Fruit fly (Drosophila melanogaster) whole organism, embryonic: ENCODE results near the gene Arfip.

Source experiments
- ATbp ChIP-seq: fragments of 200-800 bp; sonication (Bioruptor generic); optimal IDR thresholded peaks from 2 replicates; lab custom pipeline; 2017; ENCODE audit warnings: missing biosample characterization, mild to moderate bottlenecking, missing genetic modification characterization, missing genetic modification reagents
- Bteb2 ChIP-seq: fragments of 200-800 bp; sonication (Bioruptor generic); optimal IDR thresholded peaks from 2 replicates; lab custom pipeline; 2016; ENCODE audit warnings: missing biosample characterization, missing genetic modification characterization
- CG10959 ChIP-seq: fragments of 200-800 bp; sonication (Bioruptor generic); IDR thresholded peaks from 2 replicates; pipeline ENCODE4 v1.3.6; 2022; ENCODE audit warnings: missing biosample characterization, missing genetic modification characterization
- CG11723 ChIP-seq: fragments of 200-800 bp; sonication (Bioruptor generic); optimal IDR thresholded peaks from 2 replicates; lab custom pipeline; 2017; ENCODE audit warnings: missing biosample characterization, mild to moderate bottlenecking, missing genetic modification characterization
- CG12155 ChIP-seq: fragments of 200-800 bp; sonication (Bioruptor generic); optimal IDR thresholded peaks from 3 replicates; lab custom pipeline; 2016; ENCODE audit warnings: missing biosample characterization, missing genetic modification characterization
- CG12942 ChIP-seq: fragments of 200-800 bp; sonication (Bioruptor generic); optimal IDR thresholded peaks from 3 replicates; lab custom pipeline; 2016; ENCODE audit warnings: missing biosample characterization, missing genetic modification characterization
- CG14860 ChIP-seq: fragments of 200-800 bp; sonication (Bioruptor generic); IDR thresholded peaks from 3 replicates; pipeline ENCODE4 v1.3.6; 2022; ENCODE audit warnings: missing biosample characterization, missing genetic modification characterization; ENCODE audit not compliant: partially characterized antibody
- CG16813 ChIP-seq: fragments of 200-800 bp; sonication (Bioruptor generic); IDR thresholded peaks from 3 replicates; pipeline ENCODE4 v1.3.6; 2022; ENCODE audit warnings: missing biosample characterization, missing genetic modification characterization; ENCODE audit not compliant: partially characterized antibody
- CG16863 ChIP-seq: fragments of 200-800 bp; sonication (Bioruptor generic); optimal IDR thresholded peaks from 3 replicates; lab custom pipeline; 2016; ENCODE audit warnings: missing biosample characterization, missing genetic modification characterization
- CG18764 ChIP-seq: fragments of 200-800 bp; sonication (Bioruptor generic); optimal IDR thresholded peaks from 3 replicates; lab custom pipeline; 2016; ENCODE audit warnings: missing biosample characterization, missing genetic modification characterization
- CG33213 ChIP-seq: fragments of 200-800 bp; sonication (Bioruptor generic); optimal IDR thresholded peaks from 3 replicates; lab custom pipeline; 2016; ENCODE audit warnings: missing biosample characterization, missing genetic modification characterization
- CG34376 ChIP-seq: fragments of 200-800 bp; sonication (Bioruptor generic); optimal IDR thresholded peaks from 2 replicates; lab custom pipeline; 2018; ENCODE audit warnings: missing biosample characterization, mild to moderate bottlenecking, missing genetic modification characterization
- CG34422 ChIP-seq: fragments of 200-800 bp; sonication (Bioruptor generic); IDR thresholded peaks from 3 replicates; pipeline ENCODE4 v1.3.6; 2022; ENCODE audit warnings: missing biosample characterization, missing genetic modification characterization
- CG4404 ChIP-seq: fragments of 200-800 bp; sonication (Bioruptor generic); IDR thresholded peaks from 2 replicates; pipeline ENCODE4 v1.3.6; 2022; ENCODE audit warnings: missing biosample characterization, missing genetic modification characterization
- CG6175 ChIP-seq: fragments of 200-800 bp; sonication (Bioruptor generic); IDR thresholded peaks from 3 replicates; pipeline ENCODE4 v1.3.6; 2022; ENCODE audit warnings: missing biosample characterization, missing genetic modification characterization
- CG6683 ChIP-seq: fragments of 200-800 bp; sonication (Bioruptor generic); optimal IDR thresholded peaks from 2 replicates; lab custom pipeline; 2017; ENCODE audit warnings: missing biosample characterization, mild to moderate bottlenecking, missing genetic modification characterization, missing genetic modification reagents
- CG9215 ChIP-seq: fragments of 200-800 bp; sonication (Bioruptor generic); IDR thresholded peaks from 2 replicates; pipeline ENCODE4 v1.3.6; 2022; ENCODE audit warnings: missing biosample characterization, missing genetic modification characterization
- CG9932 ChIP-seq: fragments of 200-800 bp; sonication (Bioruptor generic); IDR thresholded peaks from 2 replicates; pipeline ENCODE4 v1.3.6; 2022; ENCODE audit warnings: missing biosample characterization, missing genetic modification characterization
- Camta ChIP-seq: fragments of 200-800 bp; sonication (Bioruptor generic); optimal IDR thresholded peaks from 2 replicates; lab custom pipeline; 2016; ENCODE audit warnings: missing biosample characterization, missing genetic modification characterization
- D19A ChIP-seq: fragments of 200-800 bp; optimal IDR thresholded peaks from 3 replicates; lab custom pipeline; 2019; ENCODE audit warnings: missing biosample characterization, mild to moderate bottlenecking, missing genetic modification characterization, moderate library complexity
- Dip2 ChIP-seq: fragments of 200-800 bp; sonication (Bioruptor generic); IDR thresholded peaks from 2 replicates; pipeline ENCODE4 v1.3.6; 2022; ENCODE audit warnings: missing biosample characterization, missing genetic modification characterization
- Doc2 ChIP-seq: fragments of 200-800 bp; sonication (Bioruptor generic); IDR thresholded peaks from 2 replicates; pipeline ENCODE4 v1.3.6; 2022; ENCODE audit warnings: missing biosample characterization, missing genetic modification characterization
- Ets65A ChIP-seq: fragments of 200-800 bp; sonication (Bioruptor generic); peaks from one replicate; lab custom pipeline; 2016; ENCODE audit warnings: missing biosample characterization, missing genetic modification characterization
- Gug ChIP-seq: fragments of 200-800 bp; sonication (Bioruptor generic); IDR thresholded peaks from 4 replicates; pipeline ENCODE4 v1.3.6; 2022; ENCODE audit warnings: missing biosample characterization, missing genetic modification characterization
- Hsf ChIP-seq: fragments of 200-800 bp; sonication (Bioruptor generic); optimal IDR thresholded peaks from 3 replicates; lab custom pipeline; 2016; ENCODE audit warnings: missing biosample characterization, missing genetic modification characterization
- Mrtf ChIP-seq: fragments of 200-800 bp; sonication (Bioruptor generic); IDR thresholded peaks from 3 replicates; pipeline ENCODE4 v1.3.6; 2022; ENCODE audit warnings: missing biosample characterization, missing genetic modification characterization
- NfI ChIP-seq: fragments of 200-800 bp; sonication (Bioruptor generic); optimal IDR thresholded peaks from 3 replicates; lab custom pipeline; 2018; ENCODE audit warnings: missing biosample characterization, mild to moderate bottlenecking, missing genetic modification characterization, moderate library complexity
- cad ChIP-seq: fragments of >200 bp; optimal IDR thresholded peaks from 2 replicates; lab custom pipeline; 2017; ENCODE audit warnings: missing biosample characterization, missing genetic modification characterization
- chinmo ChIP-seq: fragments of 200-800 bp; sonication (Bioruptor generic); IDR thresholded peaks from 4 replicates; pipeline ENCODE4 v1.3.6; 2022; ENCODE audit warnings: missing biosample characterization, missing genetic modification characterization; ENCODE audit not compliant: partially characterized antibody
- chm ChIP-seq: fragments of 200-800 bp; sonication (Bioruptor generic); IDR thresholded peaks from 2 replicates; pipeline ENCODE4 v1.3.6; 2022; ENCODE audit warnings: missing biosample characterization, missing genetic modification characterization
- crc ChIP-seq: fragments of 200-800 bp; sonication (Bioruptor generic); optimal IDR thresholded peaks from 2 replicates; lab custom pipeline; 2016; ENCODE audit warnings: missing biosample characterization, missing genetic modification characterization
- dm ChIP-seq: fragments of 200-800 bp; sonication (Bioruptor generic); optimal IDR thresholded peaks from 3 replicates; lab custom pipeline; 2016; ENCODE audit warnings: missing biosample characterization, missing genetic modification characterization
- dmrt99B ChIP-seq: fragments of 200-800 bp; sonication (Bioruptor generic); optimal IDR thresholded peaks from 2 replicates; lab custom pipeline; 2018; ENCODE audit warnings: missing biosample characterization, mild to moderate bottlenecking, missing genetic modification characterization, moderate library complexity
- gfzf ChIP-seq: fragments of 200-800 bp; sonication (Bioruptor generic); optimal IDR thresholded peaks from 2 replicates; lab custom pipeline; 2016; ENCODE audit warnings: missing biosample characterization, mild to moderate bottlenecking, missing genetic modification characterization, moderate library complexity
- grn ChIP-seq: fragments of 200-800 bp; sonication (Bioruptor generic); optimal IDR thresholded peaks from 3 replicates; lab custom pipeline; 2017; ENCODE audit warnings: missing biosample characterization, missing genetic modification characterization
- hbn ChIP-seq: fragments of 200-800 bp; sonication (Bioruptor generic); IDR thresholded peaks from 2 replicates; pipeline ENCODE4 v1.3.6; 2022; ENCODE audit warnings: missing biosample characterization, missing genetic modification characterization; ENCODE audit not compliant: partially characterized antibody
- insv ChIP-seq, 2 experiments: fragments of 200-800 bp; sonication (Bioruptor generic); optimal IDR thresholded peaks; 3 replicates each; lab custom pipeline; 2016 to 2018; ENCODE audit warnings: missing biosample characterization in 2 of 2, missing genetic modification characterization in 2 of 2
- kah ChIP-seq: fragments of 200-800 bp; sonication (Bioruptor generic); optimal IDR thresholded peaks from 2 replicates; lab custom pipeline; 2018; ENCODE audit warnings: missing biosample characterization, mild to moderate bottlenecking, missing genetic modification characterization
- kay ChIP-seq: fragments of 200-800 bp; sonication (Bioruptor generic); optimal IDR thresholded peaks from 2 replicates; lab custom pipeline; 2016; ENCODE audit warnings: missing biosample characterization, missing genetic modification characterization
- ken ChIP-seq: fragments of 200-800 bp; sonication (Bioruptor generic); IDR thresholded peaks from 3 replicates; pipeline ENCODE4 v1.3.6; 2022; ENCODE audit warnings: missing biosample characterization, missing genetic modification characterization
- knrl ChIP-seq: fragments of 200-800 bp; sonication (Bioruptor generic); IDR thresholded peaks from 3 replicates; pipeline ENCODE4 v1.3.6; 2022; ENCODE audit warnings: missing biosample characterization, missing genetic modification characterization; ENCODE audit not compliant: partially characterized antibody
- maf-S ChIP-seq: fragments of 200-800 bp; sonication (Bioruptor generic); optimal IDR thresholded peaks from 2 replicates; lab custom pipeline; 2016; ENCODE audit warnings: missing biosample characterization, missing genetic modification characterization
- nerfin-2 ChIP-seq: fragments of 200-800 bp; sonication (Bioruptor generic); IDR thresholded peaks from 2 replicates; pipeline ENCODE4 v1.3.6; 2022; ENCODE audit warnings: missing biosample characterization, missing genetic modification characterization; ENCODE audit not compliant: partially characterized antibody
- org-1 ChIP-seq: fragments of 200-800 bp; sonication (Bioruptor generic); optimal IDR thresholded peaks from 2 replicates; lab custom pipeline; 2017; ENCODE audit warnings: missing biosample characterization, missing genetic modification characterization
- pan ChIP-seq, 4 experiments: fragments of >200 bp in 3 of 4; fragments of 200-800 bp in 1 of 4; sonication (Bioruptor generic) in 1 of 4; optimal IDR thresholded peaks in 3 of 4; IDR thresholded peaks in 1 of 4; 2 replicates each; pipeline versions ENCODE4 v1.3.6 to Lab custom; 2017 to 2022; ENCODE audit warnings: missing biosample characterization in 2 of 4, missing genetic modification characterization in 2 of 4, mixed read lengths in 1 of 4
- run ChIP-seq: fragments of 200-800 bp; sonication (Bioruptor generic); optimal IDR thresholded peaks from 3 replicates; lab custom pipeline; 2018; ENCODE audit warnings: missing biosample characterization, mild to moderate bottlenecking, missing genetic modification characterization
- scrt ChIP-seq: fragments of 200-800 bp; sonication (Bioruptor generic); optimal IDR thresholded peaks from 2 replicates; lab custom pipeline; 2018; ENCODE audit warnings: missing biosample characterization, mild to moderate bottlenecking, missing genetic modification characterization, moderate library complexity
- shn ChIP-seq: fragments of 200-800 bp; sonication (Bioruptor generic); optimal IDR thresholded peaks from 3 replicates; lab custom pipeline; 2016; ENCODE audit warnings: missing biosample characterization, missing genetic modification characterization
- sob ChIP-seq: fragments of 200-800 bp; sonication (Bioruptor generic); IDR thresholded peaks from 2 replicates; pipeline ENCODE4 v1.3.6; 2022; ENCODE audit warnings: missing biosample characterization, missing genetic modification characterization
- tio ChIP-seq: fragments of 200-800 bp; sonication (Bioruptor generic); optimal IDR thresholded peaks from 2 replicates; lab custom pipeline; 2017; ENCODE audit warnings: missing biosample characterization, missing genetic modification characterization, inconsistent platforms

The Arfip gene

DNA sequence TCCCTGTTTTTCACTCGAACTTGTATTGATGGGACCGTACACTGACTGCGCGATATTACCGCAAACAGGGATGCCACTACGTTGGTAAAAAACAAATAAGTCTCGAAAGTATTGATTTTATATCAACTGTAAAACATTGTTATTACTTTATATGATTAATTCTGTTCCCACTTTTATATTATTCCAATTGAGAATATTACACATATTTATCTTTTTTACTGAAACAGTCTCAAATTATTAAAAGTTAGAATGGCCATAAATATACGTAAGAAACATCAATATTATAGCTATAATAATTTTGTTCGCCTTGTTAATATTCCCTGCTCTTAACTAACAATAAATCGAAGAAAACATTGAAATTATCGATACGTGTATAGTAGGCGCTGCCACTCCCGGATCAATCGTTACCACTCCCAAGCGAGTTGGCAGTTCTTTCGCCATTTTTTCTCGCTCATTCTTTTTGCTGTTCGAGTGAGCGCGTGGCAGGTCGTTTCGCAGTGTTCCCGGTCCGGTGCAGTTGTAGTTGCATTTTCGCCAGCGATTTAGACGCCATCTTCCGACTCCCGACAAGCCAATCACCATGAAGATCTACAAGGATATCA lies 24.9 kb downstream of the Arfip start, which contains the start of the genes SdhC and Tctp (continued):
- peak; percentile 49 for TF ChIP-seq CG16863 (GFP tag; lab: Kevin White, UChicago)
- no peak for TF ChIP-seq kay (GFP tag; lab: Kevin White, UChicago)
- TF ChIP-seq tio (GFP tag; lab: Kevin White, UChicago), result no peak
- peak; percentile 9 for TF ChIP-seq dmrt99B (tag; lab: Kevin White, UChicago)
- TF ChIP-seq chinmo (GFP tag; lab: Robert Waterston, UW), result no peak
- TF ChIP-seq ken (GFP tag; lab: Robert Waterston, UW), result no peak
- TF ChIP-seq CG6175 (GFP tag; lab: Robert Waterston, UW), result no peak
- TF ChIP-seq CG33213, result peak; percentile 19
- TF ChIP-seq knrl, result peak; percentile 48; the same call in 2 of the 3 replicates
- TF ChIP-seq crc (GFP tag; lab: Kevin White, UChicago), result no peak
- peak; percentile 38 for TF ChIP-seq NfI (GFP tag; lab: Kevin White, UChicago)
- TF ChIP-seq CG16813 (GFP tag; lab: Robert Waterston, UW), result peak; percentile 20; the same call in 1 of the 3 replicates
- TF ChIP-seq CG11723 (GFP tag; lab: Kevin White, UChicago), result no peak
- no peak for TF ChIP-seq ATbp (GFP tag; lab: Kevin White, UChicago)
- TF ChIP-seq Mrtf (GFP tag; lab: Robert Waterston, UW), result no peak
- TF ChIP-seq dm, result peak; percentile 68
- peak; percentile 88 for TF ChIP-seq Ets65A (GFP tag; lab: Kevin White, UChicago)
- TF ChIP-seq CG12155 (GFP tag; lab: Kevin White, UChicago), result peak; percentile 97
- TF ChIP-seq CG9215 (GFP tag; lab: Robert Waterston, UW), result peak; percentile 18; the same call in 1 of the 2 replicates
- no peak for TF ChIP-seq pan (optimal IDR thresholded peaks at IDR 0.05; lab: Kevin White, UChicago)
- TF ChIP-seq pan (GFP tag; optimal IDR thresholded peaks at IDR 0.05 in 1 of 2, IDR thresholded peaks at IDR 0.05 in 1 of 2), result peak in 1 of 2 experiments; percentile 29
- no peak for TF ChIP-seq org-1
- no peak for TF ChIP-seq Doc2 (GFP tag; lab: Robert Waterston, UW)
- peak; percentile 2 for TF ChIP-seq CG18764 (GFP tag; lab: Kevin White, UChicago)
- TF ChIP-seq grn (GFP tag; lab: Kevin White, UChicago), result no peak
- peak; percentile 30; the same call in 1 of the 3 replicates for TF ChIP-seq CG34422 (GFP tag; lab: Robert Waterston, UW)
- TF ChIP-seq cad, result no peak
- no peak for TF ChIP-seq CG4404 (GFP tag; lab: Robert Waterston, UW)
- TF ChIP-seq Camta (GFP tag; lab: Kevin White, UChicago), result peak; percentile 35
- no peak for TF ChIP-seq maf-S (GFP tag; lab: Kevin White, UChicago)
- no peak for TF ChIP-seq CG14860 (GFP tag; lab: Robert Waterston, UW)
- TF ChIP-seq hbn (GFP tag; lab: Robert Waterston, UW), result peak; percentile 42; the same call in 1 of the 2 replicates
- TF ChIP-seq CG10959 (GFP tag; lab: Robert Waterston, UW), result no peak
- TF ChIP-seq run (tag; lab: Kevin White, UChicago), result peak; percentile 41
- peak; percentile 40 for TF ChIP-seq CG12942 (GFP tag; lab: Kevin White, UChicago)
- TF ChIP-seq chm (GFP tag; lab: Robert Waterston, UW), result 0 out of 2 replicates have a peak, but pooled peaks have one; percentile 49
- TF ChIP-seq Dip2 (GFP tag; lab: Robert Waterston, UW), result no peak
- TF ChIP-seq Hsf, result peak; percentile 64
- no peak for TF ChIP-seq sob (GFP tag; lab: Robert Waterston, UW)
- TF ChIP-seq scrt (GFP tag; lab: Kevin White, UChicago), result peak; percentile 32
- TF ChIP-seq Bteb2 (GFP tag; lab: Kevin White, UChicago), result peak; percentile 46
- peak in 1 of 2 experiments; percentile 15 for TF ChIP-seq insv (GFP tag; optimal IDR thresholded peaks at IDR 0.05; lab: Kevin White, UChicago)
- TF ChIP-seq nerfin-2 (GFP tag; lab: Robert Waterston, UW), result no peak
- peak; percentile 75 for TF ChIP-seq gfzf (GFP tag; lab: Kevin White, UChicago)
- TF ChIP-seq CG9932, result peak; percentile 42; the same call in 1 of the 2 replicates
- peak; percentile 13 for TF ChIP-seq kah (GFP tag; lab: Kevin White, UChicago)
- peak; percentile 54 for TF ChIP-seq CG34376
- TF ChIP-seq D19A (tag; lab: Kevin White, UChicago), result peak; percentile 6
- TF ChIP-seq CG6683 (GFP tag; lab: Kevin White, UChicago), result no peak
- no peak; the same call in 3 of the 4 replicates for TF ChIP-seq Gug (GFP tag; lab: Robert Waterston, UW)
- TF ChIP-seq shn, result peak; percentile 38
